Fruit fly (Drosophila melanogaster): ENCODE measurements around the gene laza.

laza gene

dm6 chr3L:22460428-22460827, 503 bp downstream of the laza start:
- no peak for TF ChIP-seq CG17801 (GFP tag; optimal IDR thresholded peaks at IDR 0.05; ENCODE audit: partially characterized antibody)

DNA sequence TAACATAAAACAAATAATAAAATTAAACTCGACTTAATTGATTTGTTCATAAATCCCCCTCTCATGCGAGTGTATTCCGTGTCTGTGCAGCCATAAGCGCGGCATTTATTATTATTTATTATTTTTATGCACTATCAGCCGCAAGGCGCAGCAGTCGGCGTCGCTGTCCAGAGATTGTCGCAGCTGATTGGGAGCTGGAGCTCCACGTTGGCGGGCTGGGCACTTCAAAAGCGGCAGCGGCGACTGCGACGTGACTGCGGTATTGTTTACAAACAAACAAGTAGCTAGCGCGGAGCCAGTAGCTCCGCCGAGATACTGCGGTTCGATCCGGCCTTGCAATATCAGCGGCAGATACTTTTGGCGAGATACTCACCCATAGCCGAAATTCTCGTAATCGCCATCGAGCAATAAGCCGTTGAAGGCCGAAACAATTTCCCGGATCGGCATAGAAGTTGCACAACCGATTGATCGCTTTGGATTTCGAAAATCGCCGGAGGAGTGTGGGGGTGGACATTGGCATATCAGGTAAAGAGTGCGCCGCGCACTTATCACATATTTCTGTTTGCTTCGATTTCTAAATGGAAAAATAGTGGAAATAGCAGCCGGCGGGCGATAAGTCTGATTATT, 1.9 kb downstream of the laza start:
- no peak for TF ChIP-seq CG17801 (GFP tag; optimal IDR thresholded peaks at IDR 0.05; ENCODE audit: partially characterized antibody)

- no peak for TF ChIP-seq CG17801 (GFP tag; optimal IDR thresholded peaks at IDR 0.05; ENCODE audit: partially characterized antibody)
Observed at dm6 chr3L:22458271-22458670, 2.7 kb downstream of the laza start.

dm6 chr3L:22455953-22456488, 4.9 kb downstream of the laza start:
- no peak for TF ChIP-seq CG17801 (GFP tag; optimal IDR thresholded peaks at IDR 0.05; ENCODE audit: partially characterized antibody)

DNA sequence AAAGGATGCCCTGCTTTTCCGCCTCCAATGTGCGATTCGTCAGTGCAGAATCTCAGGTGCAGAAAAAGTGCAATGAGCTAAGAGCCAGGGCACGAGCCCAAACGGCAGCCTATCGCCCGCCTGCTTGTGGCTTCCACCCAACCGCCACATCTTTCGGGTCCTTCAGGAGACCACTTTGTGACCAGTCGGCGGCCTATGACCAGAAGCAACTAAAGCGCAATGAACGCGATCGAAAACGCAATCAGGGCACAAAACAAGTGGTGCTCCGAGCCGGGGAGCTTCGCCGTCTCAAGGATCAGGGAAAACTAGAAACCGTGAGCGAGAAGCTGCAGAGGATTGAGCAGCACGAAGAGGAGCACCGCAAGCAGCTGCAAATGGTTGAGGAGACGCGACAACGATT, 6.6 kb downstream of the laza start, which contains the start of gene CG11449:
Gene CG11449, plus strand, starts transcription at position 6 of the 400 bp plus-strand sequence.
- no peak for TF ChIP-seq CG17801 (GFP tag; optimal IDR thresholded peaks at IDR 0.05; ENCODE audit: partially characterized antibody)

DNA sequence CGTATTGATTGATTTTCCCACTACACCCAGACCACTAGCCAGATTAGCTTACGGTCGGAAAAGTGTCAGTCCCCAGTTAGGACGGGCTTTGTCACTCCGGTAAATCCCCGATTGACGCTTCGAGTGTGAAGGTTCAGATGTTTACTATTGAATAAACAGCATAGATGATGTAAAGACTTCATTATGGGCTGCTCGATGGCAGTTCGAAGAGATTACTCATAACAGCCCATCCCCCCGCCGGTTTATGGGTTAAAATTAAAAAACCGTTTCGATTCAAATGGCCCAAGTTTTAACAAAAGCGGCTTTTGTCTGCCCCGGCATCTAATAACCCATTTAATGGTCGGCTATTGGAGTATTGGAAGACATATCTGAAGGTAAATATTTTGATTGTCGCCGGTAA, 23.8 kb downstream of the laza start:
- no peak for TF ChIP-seq CG17801 (GFP tag; optimal IDR thresholded peaks at IDR 0.05; ENCODE audit: partially characterized antibody)

dm6 chr3L:22424711-22425110, 36.2 kb downstream of the laza start:
- no peak for TF ChIP-seq CG17801 (GFP tag; optimal IDR thresholded peaks at IDR 0.05; ENCODE audit: partially characterized antibody)

- no peak for TF ChIP-seq CG17801 (GFP tag; optimal IDR thresholded peaks at IDR 0.05; ENCODE audit: partially characterized antibody)
Observed at dm6 chr3L:22420603-22421308, 40.2 kb downstream of the laza start.

dm6 chr3L:22416108-22416507, 44.8 kb downstream of the laza start:
- no peak for TF ChIP-seq CG17801 (GFP tag; optimal IDR thresholded peaks at IDR 0.05; ENCODE audit: partially characterized antibody)

Measured in ovary, adult (tissue).